Worm (Caenorhabditis elegans) whole organism, L4 larva: ENCODE measurements around the gene C54D10.9.

ENCODE experiments used
- ama-1 ChIP-seq: fragments of 150-350 bp; optimal IDR thresholded peaks from 2 replicates; lab custom pipeline; 2014; ENCODE audit warnings: inconsistent platforms, mixed read lengths
- ces-1 ChIP-seq: fragments of 150-350 bp; sonication (generic microtip); optimal IDR thresholded peaks from 4 replicates; lab custom pipeline; 2014; ENCODE audit warnings: missing biosample characterization, missing genetic modification reagents, missing genetic modification characterization
- egl-27 ChIP-seq: sonication (generic microtip); optimal IDR thresholded peaks from 3 replicates; lab custom pipeline; 2017; ENCODE audit warnings: missing biosample characterization, missing genetic modification reagents, missing genetic modification characterization
- nhr-111 ChIP-seq: fragments of 200-800 bp; sonication (Bioruptor generic); optimal IDR thresholded peaks from 2 replicates; lab custom pipeline; 2018; ENCODE audit warnings: mild to moderate bottlenecking, missing genetic modification characterization, missing compliant biosample characterization
- nhr-28 ChIP-seq: fragments of 150-350 bp; optimal IDR thresholded peaks from 2 replicates; lab custom pipeline; 2014; ENCODE audit warnings: missing biosample characterization, missing genetic modification characterization

- no peak for TF ChIP-seq ama-1 (lab: Kevin White, UChicago)
- TF ChIP-seq egl-27 (tag; lab: Kevin White, UChicago), result no peak
- peak; percentile 86 for TF ChIP-seq nhr-28 (tag; lab: Kevin White, UChicago)
- no peak for TF ChIP-seq nhr-111
- TF ChIP-seq ces-1 (GFP tag; lab: Kevin White, UChicago), result no peak
These were observed 14.8 kb upstream of the C54D10.9 start, which contains the start of gene C54D10.13 for ce11 chrV:12432111-12432510.
